Worm (Caenorhabditis elegans) whole organism, L4 larva: ENCODE results near the gene dgn-2.

ENCODE experiments used
- F44E2.7 ChIP-seq: fragments of 200-800 bp; sonication (Bioruptor generic); IDR thresholded peaks from 2 replicates; pipeline ENCODE4 v2.1.2; 2022; ENCODE audit warnings: missing genetic modification characterization, missing compliant biosample characterization
- Y105C5A.15 ChIP-seq: fragments of 200-800 bp; sonication (Bioruptor generic); IDR thresholded peaks from 2 replicates; pipeline ENCODE4 v1.3.6; 2022; ENCODE audit warnings: missing genetic modification characterization, missing compliant biosample characterization
- Y75B8A.6 ChIP-seq: fragments of 200-800 bp; sonication (Bioruptor generic); IDR thresholded peaks from 2 replicates; pipeline ENCODE4 v1.3.6; 2022; ENCODE audit warnings: missing genetic modification reagents, missing genetic modification characterization, missing compliant biosample characterization
- ZK546.5 ChIP-seq, 2 experiments: sonication (generic microtip); optimal IDR thresholded peaks; 2 replicates each; lab custom pipeline; 2017; ENCODE audit warnings: missing biosample characterization in 2 of 2, missing genetic modification characterization in 2 of 2
- aly-2 ChIP-seq: sonication (generic microtip); optimal IDR thresholded peaks from 2 replicates; lab custom pipeline; 2018; ENCODE audit warnings: missing biosample characterization, missing genetic modification characterization
- ama-1 ChIP-seq: fragments of 150-350 bp; optimal IDR thresholded peaks from 2 replicates; lab custom pipeline; 2014; ENCODE audit warnings: inconsistent platforms, mixed read lengths
- ceh-20 ChIP-seq: fragments of 200-800 bp; sonication (Bioruptor generic); IDR thresholded peaks from 2 replicates; pipeline ENCODE4 v1.3.6; 2022; ENCODE audit warnings: missing genetic modification reagents, missing genetic modification characterization, missing compliant biosample characterization
- ceh-44 ChIP-seq: fragments of 200-800 bp; sonication (Bioruptor generic); IDR thresholded peaks from 2 replicates; pipeline ENCODE4 v1.3.6; 2022; ENCODE audit warnings: missing genetic modification reagents, missing genetic modification characterization, missing compliant biosample characterization
- ceh-82 ChIP-seq: sonication (generic microtip); optimal IDR thresholded peaks from 2 replicates; lab custom pipeline; 2017; ENCODE audit warnings: missing biosample characterization, missing genetic modification characterization
- ces-1 ChIP-seq: fragments of 150-350 bp; sonication (generic microtip); optimal IDR thresholded peaks from 4 replicates; lab custom pipeline; 2014; ENCODE audit warnings: missing biosample characterization, missing genetic modification reagents, missing genetic modification characterization
- cey-2 ChIP-seq: sonication (generic microtip); optimal IDR thresholded peaks from 3 replicates; lab custom pipeline; 2017; ENCODE audit warnings: missing genetic modification characterization, mild to moderate bottlenecking, missing compliant biosample characterization, antibody characterized with exemption, borderline replicate concordance; ENCODE audit not compliant: insufficient read depth
- daf-12 ChIP-seq: fragments of 150-350 bp; optimal IDR thresholded peaks from 2 replicates; lab custom pipeline; 2014; ENCODE audit warnings: missing biosample characterization, missing genetic modification reagents, missing genetic modification characterization
- daf-8 ChIP-seq: fragments of 200-800 bp; sonication (Bioruptor generic); IDR thresholded peaks from 2 replicates; pipeline ENCODE4 v1.3.6; 2022; ENCODE audit warnings: missing genetic modification characterization, missing compliant biosample characterization
- dmd-9 ChIP-seq: fragments of 200-800 bp; sonication (Bioruptor generic); IDR thresholded peaks from 2 replicates; pipeline ENCODE4 v1.3.6; 2022; ENCODE audit warnings: missing genetic modification reagents, missing genetic modification characterization, missing compliant biosample characterization
- dve-1 ChIP-seq: sonication (generic microtip); optimal IDR thresholded peaks from 2 replicates; lab custom pipeline; 2017; ENCODE audit warnings: antibody characterized with exemption, mild to moderate bottlenecking, missing genetic modification characterization, missing compliant biosample characterization; ENCODE audit not compliant: insufficient read depth
- egl-43 ChIP-seq: fragments of 200-800 bp; sonication (Bioruptor generic); IDR thresholded peaks from 2 replicates; pipeline ENCODE4 v1.3.6; 2022; ENCODE audit warnings: missing genetic modification reagents, missing genetic modification characterization, missing compliant biosample characterization
- hif-1 ChIP-seq, 2 experiments: sonication (generic microtip); optimal IDR thresholded peaks; 2 replicates each; lab custom pipeline; 2016 to 2017; ENCODE audit warnings: missing compliant biosample characterization in 2 of 2, missing genetic modification characterization in 2 of 2, missing genetic modification reagents in 2 of 2, missing genotype in 2 of 2, mild to moderate bottlenecking in 1 of 2
- hlh-11 ChIP-seq: fragments of 200-800 bp; sonication (Bioruptor generic); optimal IDR thresholded peaks from 2 replicates; lab custom pipeline; 2018; ENCODE audit warnings: mild to moderate bottlenecking, missing genetic modification characterization, missing compliant biosample characterization
- hlh-30 ChIP-seq: sonication (generic microtip); optimal IDR thresholded peaks from 2 replicates; lab custom pipeline; 2017; ENCODE audit warnings: antibody characterized with exemption, mild to moderate bottlenecking, missing genetic modification characterization, missing compliant biosample characterization; ENCODE audit not compliant: insufficient read depth
- lim-7 ChIP-seq: fragments of 200-800 bp; sonication (Bioruptor generic); IDR thresholded peaks from 2 replicates; pipeline ENCODE4 v1.3.6; 2022; ENCODE audit warnings: missing genetic modification characterization, missing compliant biosample characterization
- lin-1 ChIP-seq: fragments of 200-800 bp; sonication (Bioruptor generic); IDR thresholded peaks from 2 replicates; pipeline ENCODE4 v1.3.6; 2022; ENCODE audit warnings: missing genetic modification reagents, missing genetic modification characterization, missing compliant biosample characterization
- lin-13 ChIP-seq: fragments of 150-350 bp; optimal IDR thresholded peaks from 2 replicates; lab custom pipeline; 2014; ENCODE audit warnings: missing biosample characterization, missing genetic modification reagents, missing genetic modification characterization
- lsy-2 ChIP-seq, 2 experiments: fragments of 150-350 bp in 1 of 2; sonication (generic microtip) in 1 of 2; optimal IDR thresholded peaks; 2 replicates each; lab custom pipeline; 2014 to 2017; ENCODE audit warnings: missing biosample characterization in 2 of 2, missing genetic modification characterization in 2 of 2
- madf-5 ChIP-seq, 2 experiments: fragments of 200-800 bp; sonication (Bioruptor generic); IDR thresholded peaks; 2 replicates each; pipeline ENCODE4 v1.3.6; 2022; ENCODE audit warnings: missing compliant biosample characterization in 2 of 2, missing genetic modification characterization in 2 of 2
- madf-9 ChIP-seq: fragments of 200-800 bp; sonication (Bioruptor generic); conservative IDR thresholded peaks from 2 replicates; pipeline ENCODE4 v1.3.6; 2022; ENCODE audit warnings: missing genetic modification reagents, missing genetic modification characterization, missing compliant biosample characterization
- mdt-29 ChIP-seq: fragments of 200-800 bp; sonication (Bioruptor generic); IDR thresholded peaks from 2 replicates; pipeline ENCODE4 v1.3.6; 2022; ENCODE audit warnings: missing genetic modification reagents, missing genetic modification characterization, missing compliant biosample characterization
- mes-2 ChIP-seq: sonication (generic microtip); optimal IDR thresholded peaks from 2 replicates; lab custom pipeline; 2016; ENCODE audit warnings: missing genotype, mild to moderate bottlenecking, missing genetic modification characterization, missing compliant biosample characterization; ENCODE audit not compliant: poor library complexity, severe bottlenecking
- nhr-10 ChIP-seq: fragments of 150-350 bp; optimal IDR thresholded peaks from 2 replicates; lab custom pipeline; 2014; ENCODE audit warnings: missing biosample characterization, missing genetic modification characterization
- nhr-11 ChIP-seq: fragments of 150-350 bp; optimal IDR thresholded peaks from 2 replicates; lab custom pipeline; 2014; ENCODE audit warnings: missing biosample characterization, missing genetic modification characterization
- nhr-28 ChIP-seq: fragments of 150-350 bp; optimal IDR thresholded peaks from 2 replicates; lab custom pipeline; 2014; ENCODE audit warnings: missing biosample characterization, missing genetic modification characterization
- nhr-41 ChIP-seq: fragments of 200-800 bp; sonication (Bioruptor generic); IDR thresholded peaks from 2 replicates; pipeline ENCODE4 v1.3.6; 2022; ENCODE audit warnings: missing genetic modification reagents, missing genetic modification characterization, missing compliant biosample characterization
- nhr-48 ChIP-seq: sonication (generic microtip); optimal IDR thresholded peaks from 2 replicates; lab custom pipeline; 2016; ENCODE audit warnings: mild to moderate bottlenecking, missing genetic modification characterization, missing compliant biosample characterization
- nhr-6 ChIP-seq: fragments of 150-350 bp; optimal IDR thresholded peaks from 2 replicates; lab custom pipeline; 2014; ENCODE audit warnings: missing biosample characterization, missing genetic modification characterization
- php-3 ChIP-seq: fragments of 200-800 bp; sonication (Bioruptor generic); IDR thresholded peaks from 2 replicates; pipeline ENCODE4 v1.3.6; 2022; ENCODE audit warnings: missing genetic modification reagents, missing genetic modification characterization, missing compliant biosample characterization
- saeg-2 ChIP-seq: fragments of 200-800 bp; sonication (Bioruptor generic); IDR thresholded peaks from 2 replicates; pipeline ENCODE4 v1.3.6; 2022; ENCODE audit warnings: missing genetic modification reagents, missing genetic modification characterization, missing compliant biosample characterization
- sdz-12 ChIP-seq: fragments of 200-800 bp; sonication (Bioruptor generic); optimal IDR thresholded peaks from 2 replicates; lab custom pipeline; 2018; ENCODE audit warnings: mild to moderate bottlenecking, missing genetic modification characterization, missing compliant biosample characterization
- skn-1 ChIP-seq: fragments of 150-350 bp; optimal IDR thresholded peaks from 2 replicates; lab custom pipeline; 2014; ENCODE audit warnings: missing biosample characterization, missing genetic modification characterization
- snpc-4 ChIP-seq: fragments of 150-350 bp; optimal IDR thresholded peaks from 2 replicates; lab custom pipeline; 2014; ENCODE audit warnings: missing biosample characterization, missing genetic modification characterization
- tag-97 ChIP-seq: fragments of 200-800 bp; sonication (Bioruptor generic); IDR thresholded peaks from 2 replicates; pipeline ENCODE4 v1.3.6; 2022; ENCODE audit warnings: missing genetic modification characterization, missing compliant biosample characterization
- unc-130 ChIP-seq: sonication (generic microtip); optimal IDR thresholded peaks from 2 replicates; lab custom pipeline; 2016; ENCODE audit warnings: missing genetic modification reagents, missing genetic modification characterization, missing compliant biosample characterization
- vab-7 ChIP-seq: fragments of 200-800 bp; sonication (Bioruptor generic); IDR thresholded peaks from 2 replicates; pipeline ENCODE4 v1.3.6; 2022; ENCODE audit warnings: missing genetic modification reagents, missing genetic modification characterization, missing compliant biosample characterization
- zfp-2 ChIP-seq: sonication (generic microtip); optimal IDR thresholded peaks from 2 replicates; lab custom pipeline; 2016; ENCODE audit warnings: mild to moderate bottlenecking, missing genetic modification characterization, missing compliant biosample characterization
- zfp-3 ChIP-seq: fragments of 200-800 bp; sonication (Bioruptor generic); conservative IDR thresholded peaks from 2 replicates; pipeline ENCODE4 v1.3.6; 2022; ENCODE audit warnings: missing genetic modification reagents, missing genetic modification characterization, missing compliant biosample characterization
- zip-11 ChIP-seq: fragments of 200-800 bp; sonication (Bioruptor generic); IDR thresholded peaks from 2 replicates; pipeline ENCODE4 v1.3.6; 2022; ENCODE audit warnings: missing genetic modification characterization, missing compliant biosample characterization
- zip-2 ChIP-seq: fragments of 150-350 bp; optimal IDR thresholded peaks from 2 replicates; lab custom pipeline; 2014; ENCODE audit warnings: missing biosample characterization, missing genetic modification characterization
- ztf-7 ChIP-seq: fragments of 150-350 bp; optimal IDR thresholded peaks from 2 replicates; lab custom pipeline; 2014; ENCODE audit warnings: missing biosample characterization, missing genetic modification characterization

Gene dgn-2

DNA sequence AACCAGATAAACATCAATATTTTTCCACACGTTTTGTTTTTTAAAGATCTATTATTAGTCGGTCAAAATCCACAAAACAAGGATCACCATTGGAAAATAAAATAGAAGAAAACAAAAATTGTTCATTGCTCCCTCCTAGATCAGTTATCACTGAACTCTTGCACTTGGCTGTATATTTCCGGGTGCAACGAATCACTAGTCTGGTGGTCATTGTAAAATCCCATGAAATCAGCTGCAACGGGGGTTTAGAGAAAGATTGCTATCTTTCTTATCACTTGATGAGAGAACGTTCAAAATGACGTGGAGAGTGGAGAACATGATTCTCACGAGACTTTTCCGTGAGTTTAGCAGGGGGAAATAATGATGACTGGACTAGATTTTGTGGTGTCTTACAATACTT, 28.5 kb upstream of the dgn-2 start (continued):
- TF ChIP-seq snpc-4 (tag; lab: Kevin White, UChicago) (no peak), lsy-2 (tag; optimal IDR thresholded peaks at IDR 0.05; lab: Kevin White, UChicago) (peak in 1 of 2 experiments; percentile 26), dmd-9 (no peak), nhr-11 (tag; lab: Kevin White, UChicago) (peak; percentile 60), hlh-30 (tag; lab: Kevin White, UChicago) (peak; percentile 86), madf-9 (GFP tag; lab: Robert Waterston, UW) (no peak), sdz-12 (GFP tag; lab: Kevin White, UChicago) (no peak), nhr-48 (peak; percentile 69), nhr-10 (tag; lab: Kevin White, UChicago) (peak; percentile 25)

DNA sequence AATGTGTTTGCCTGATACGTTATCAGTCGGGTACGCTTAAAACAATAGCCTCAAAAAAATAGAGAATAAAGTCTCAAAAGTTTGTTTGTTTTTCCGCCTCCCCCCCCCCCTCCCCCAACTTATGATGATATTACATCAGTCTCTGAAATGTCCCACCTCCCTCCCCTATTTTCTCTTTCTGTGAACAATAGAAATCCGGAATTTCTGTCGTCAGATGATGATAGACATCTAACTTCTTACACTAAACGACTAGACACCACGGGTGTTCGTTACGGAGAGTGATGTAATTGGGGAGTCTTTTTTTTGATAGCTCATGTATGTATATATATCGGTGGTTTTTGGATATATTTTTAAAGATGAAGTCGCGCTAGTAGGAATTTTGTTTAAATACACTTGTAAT, 27.1 kb upstream of the dgn-2 start:
- TF ChIP-seq hlh-11 = peak; percentile 0
- TF ChIP-seq ama-1 = no peak
- TF ChIP-seq hif-1 (tag; optimal IDR thresholded peaks at IDR 0.05; lab: Kevin White, UChicago) = no peak
- TF ChIP-seq php-3 (GFP tag; lab: Robert Waterston, UW) = no peak
- no peak for TF ChIP-seq unc-130 (GFP tag; lab: Kevin White, UChicago)
- no peak for TF ChIP-seq daf-8 (GFP tag; lab: Robert Waterston, UW)
- peak; percentile 86 for TF ChIP-seq ztf-7
- TF ChIP-seq dve-1 (tag; lab: Kevin White, UChicago) = no peak
- no peak for TF ChIP-seq vab-7 (GFP tag; lab: Robert Waterston, UW)
- peak; percentile 72; the same call in 1 of the 2 replicates for TF ChIP-seq zip-11 (GFP tag; lab: Robert Waterston, UW)
- no peak for TF ChIP-seq ceh-82 (tag; lab: Kevin White, UChicago)
- TF ChIP-seq hlh-30 (tag; lab: Kevin White, UChicago) = peak; percentile 32
- TF ChIP-seq zfp-3 = no peak

DNA sequence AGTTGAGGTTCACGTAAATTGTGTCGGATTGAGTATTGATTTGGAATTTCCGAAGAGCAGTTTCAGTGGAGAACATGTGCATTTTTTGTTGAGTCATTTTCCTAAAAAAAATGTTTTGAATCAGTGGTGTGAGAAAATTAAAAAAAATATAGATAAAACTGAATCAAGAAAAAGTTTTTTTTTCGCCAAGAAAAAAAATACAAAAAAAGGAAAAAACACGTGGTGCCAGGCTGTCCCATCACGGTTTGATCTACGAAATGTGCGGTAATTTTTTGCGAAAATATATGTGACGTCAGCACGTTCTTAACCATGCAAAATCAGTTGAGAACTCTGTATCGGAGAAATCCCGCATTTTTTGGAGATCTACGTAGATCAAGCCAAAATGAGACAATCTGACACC, 26.6 kb upstream of the dgn-2 start, which contains the start of gene F56C3.9:
Gene F56C3.9, minus strand, starts transcription at position 101 of the 400 bp plus-strand sequence.
- TF ChIP-seq nhr-28 (tag; lab: Kevin White, UChicago) (no peak), egl-43 (GFP tag; lab: Robert Waterston, UW) (no peak), ZK546.5 (tag; optimal IDR thresholded peaks at IDR 0.05; lab: Kevin White, UChicago) (no peak), Y75B8A.6 (GFP tag; lab: Robert Waterston, UW) (no peak), zfp-2 (tag; lab: Kevin White, UChicago) (no peak), saeg-2 (GFP tag; lab: Robert Waterston, UW) (no peak), Y105C5A.15 (no peak), ceh-82 (tag; lab: Kevin White, UChicago) (no peak), aly-2 (tag; lab: Kevin White, UChicago) (no peak), ceh-44 (GFP tag; lab: Robert Waterston, UW) (no peak)

DNA sequence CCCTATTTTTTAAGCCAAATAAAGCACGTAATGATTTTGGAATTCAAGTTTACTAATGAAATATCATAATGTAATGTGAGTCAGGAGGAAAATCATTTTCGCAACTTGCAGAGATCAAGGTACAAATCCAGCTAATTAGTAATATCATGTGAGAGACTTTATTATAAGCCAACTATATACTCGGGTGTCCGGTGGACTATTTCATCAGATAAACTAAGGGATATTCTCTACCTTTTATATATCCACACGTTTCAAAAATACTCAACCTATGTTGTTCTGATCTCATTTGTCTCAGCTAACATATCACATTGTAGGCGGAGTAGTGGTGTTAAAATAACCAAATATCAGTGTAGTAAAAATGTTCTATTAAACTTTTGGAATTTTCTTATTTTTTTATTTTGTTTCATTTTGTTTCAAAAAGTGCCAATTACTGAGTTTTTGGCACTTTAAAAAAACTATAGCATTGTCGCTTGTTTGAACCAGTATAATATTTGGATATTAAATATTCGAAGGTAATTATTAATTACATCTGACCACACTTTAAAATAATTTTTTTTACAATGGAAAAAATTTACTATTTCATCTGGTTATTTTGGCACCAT, 22.2 kb upstream of the dgn-2 start:
- no peak for TF ChIP-seq tag-97 (GFP tag; lab: Robert Waterston, UW)
- TF ChIP-seq zfp-2 (tag; lab: Kevin White, UChicago) = peak; percentile 65
- no peak for TF ChIP-seq daf-12 (tag; lab: Kevin White, UChicago)
- TF ChIP-seq ceh-20 (GFP tag; lab: Robert Waterston, UW) = peak; percentile 75
- TF ChIP-seq lim-7 = no peak
- peak; percentile 87 for TF ChIP-seq mes-2 (tag; lab: Kevin White, UChicago)
- peak; percentile 88 for TF ChIP-seq ces-1
- TF ChIP-seq lin-1 (GFP tag; lab: Robert Waterston, UW) = peak; percentile 64; the same call in 1 of the 2 replicates
- TF ChIP-seq nhr-6 (tag; lab: Kevin White, UChicago) = peak; percentile 98
- TF ChIP-seq cey-2 (tag; lab: Kevin White, UChicago) = peak; percentile 65
- no peak for TF ChIP-seq skn-1 (tag; lab: Kevin White, UChicago)
- TF ChIP-seq F44E2.7 (GFP tag; lab: Robert Waterston, UW) = no peak
- TF ChIP-seq lin-13 (GFP tag; lab: Kevin White, UChicago) = peak; percentile 95
- TF ChIP-seq mdt-29 (GFP tag; lab: Robert Waterston, UW) = no peak; the same call in 1 of the 2 replicates
- TF ChIP-seq zip-11 (GFP tag; lab: Robert Waterston, UW) = no peak
- TF ChIP-seq nhr-41 = no peak
- no peak for TF ChIP-seq madf-5 (GFP tag; IDR thresholded peaks at IDR 0.05; lab: Robert Waterston, UW)
- TF ChIP-seq zip-2 (tag; lab: Kevin White, UChicago) = peak; percentile 94
- peak in 1 of 2 experiments; percentile 55 for TF ChIP-seq ZK546.5 (tag; optimal IDR thresholded peaks at IDR 0.05; lab: Kevin White, UChicago)
